Worm (Caenorhabditis elegans) whole organism, mixed stage, embryonic: ENCODE data around the gene Y54G2A.73.

ENCODE experiments used
- cnd-1 ChIP-seq: fragments of 200-800 bp; sonication (Bioruptor generic); optimal IDR thresholded peaks from 2 replicates; lab custom pipeline; 2018; ENCODE audit warnings: mild to moderate bottlenecking, missing genetic modification characterization, missing compliant biosample characterization
- lin-13 ChIP-seq: fragments of 150-350 bp; optimal IDR thresholded peaks from 2 replicates; lab custom pipeline; 2014; ENCODE audit warnings: missing biosample characterization, missing genetic modification characterization
- nhr-28 ChIP-seq: fragments of 150-350 bp; optimal IDR thresholded peaks from 2 replicates; lab custom pipeline; 2014; ENCODE audit warnings: missing biosample characterization, missing genetic modification characterization
- snpc-4 ChIP-seq: fragments of 150-350 bp; optimal IDR thresholded peaks from 2 replicates; lab custom pipeline; 2014; ENCODE audit warnings: missing biosample characterization, missing genetic modification characterization
- unc-39 ChIP-seq: fragments of 150-350 bp; optimal IDR thresholded peaks from 2 replicates; lab custom pipeline; 2014; ENCODE audit warnings: missing biosample characterization, missing genetic modification characterization
- unc-62 ChIP-seq: fragments of 150-350 bp; optimal IDR thresholded peaks from 2 replicates; lab custom pipeline; 2014; ENCODE audit warnings: missing biosample characterization, missing genetic modification reagents, missing genetic modification characterization

DNA sequence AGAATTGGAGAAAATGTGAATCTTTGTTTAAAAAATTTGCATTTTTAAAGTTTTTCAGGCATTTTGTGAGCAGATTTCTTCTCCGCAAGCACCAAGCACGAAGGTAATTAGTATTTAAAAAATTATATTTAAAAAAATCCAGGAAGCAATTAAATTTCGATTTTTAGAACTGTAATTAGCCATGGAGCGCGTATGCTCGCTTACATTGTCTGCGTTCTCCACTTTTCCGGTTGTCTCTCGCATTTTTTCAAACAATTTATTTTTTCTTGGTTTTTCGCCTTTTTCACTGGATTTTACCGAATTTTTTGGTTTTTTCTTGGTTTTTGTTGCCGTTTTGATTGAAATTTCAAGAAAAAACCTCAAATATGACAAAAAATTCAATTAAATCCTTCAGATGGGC, 46.6 kb upstream of the Y54G2A.73 start:
- TF ChIP-seq unc-62 (GFP tag; lab: Kevin White, UChicago) (no peak), cnd-1 (tag; lab: Kevin White, UChicago) (no peak), unc-39 (tag; lab: Kevin White, UChicago) (no peak), nhr-28 (no peak), snpc-4 (no peak), lin-13 (tag; lab: Kevin White, UChicago) (no peak)
